Fruit fly (Drosophila melanogaster) whole organism, embryonic: Measurements from ENCODE around the gene Jhbp11.

ENCODE experiments used
- Atf-2 ChIP-seq: fragments of 200-800 bp; sonication (Bioruptor generic); optimal IDR thresholded peaks from 2 replicates; lab custom pipeline; 2016; ENCODE audit warnings: missing biosample characterization, missing genetic modification characterization
- B-H2 ChIP-seq: fragments of 200-800 bp; sonication (Bioruptor generic); optimal IDR thresholded peaks from 2 replicates; lab custom pipeline; 2018; ENCODE audit warnings: missing biosample characterization, mild to moderate bottlenecking, missing genetic modification characterization
- CG10366 ChIP-seq: fragments of 200-800 bp; sonication (Bioruptor generic); IDR thresholded peaks from 2 replicates; pipeline ENCODE4 v1.3.6; 2022; ENCODE audit warnings: missing biosample characterization, missing genetic modification characterization
- CG10462 ChIP-seq: fragments of 200-800 bp; sonication (Bioruptor generic); optimal IDR thresholded peaks from 2 replicates; lab custom pipeline; 2016; ENCODE audit warnings: missing biosample characterization, missing genetic modification characterization
- CG12236 ChIP-seq: fragments of 200-800 bp; sonication (Bioruptor generic); optimal IDR thresholded peaks from 2 replicates; lab custom pipeline; 2016; ENCODE audit warnings: missing biosample characterization, missing genetic modification characterization
- CG12769 ChIP-seq: fragments of 200-800 bp; sonication (Bioruptor generic); optimal IDR thresholded peaks from 2 replicates; lab custom pipeline; 2019; ENCODE audit warnings: missing biosample characterization, mild to moderate bottlenecking, missing genetic modification characterization, moderate library complexity
- CG13123 ChIP-seq: fragments of 200-800 bp; sonication (Bioruptor generic); optimal IDR thresholded peaks from 2 replicates; lab custom pipeline; 2016; ENCODE audit warnings: missing biosample characterization, missing genetic modification characterization
- CG13296 ChIP-seq: fragments of 200-800 bp; sonication (Bioruptor generic); optimal IDR thresholded peaks from 3 replicates; lab custom pipeline; 2018; ENCODE audit warnings: missing biosample characterization, mild to moderate bottlenecking, missing genetic modification characterization
- CG17912 ChIP-seq: fragments of 200-800 bp; sonication (Bioruptor generic); optimal IDR thresholded peaks from 2 replicates; lab custom pipeline; 2018; ENCODE audit warnings: missing biosample characterization, mild to moderate bottlenecking, missing genetic modification characterization
- CG2129 ChIP-seq: fragments of 200-800 bp; sonication (Bioruptor generic); IDR thresholded peaks from 2 replicates; pipeline ENCODE4 v1.3.6; 2022; ENCODE audit warnings: missing biosample characterization, missing genetic modification characterization; ENCODE audit not compliant: partially characterized antibody
- CG30431 ChIP-seq: fragments of 200-800 bp; sonication (Bioruptor generic); optimal IDR thresholded peaks from 2 replicates; lab custom pipeline; 2017; ENCODE audit warnings: missing biosample characterization, missing genetic modification characterization
- CG32767 ChIP-seq: fragments of 200-800 bp; sonication (Bioruptor generic); IDR thresholded peaks from 2 replicates; pipeline ENCODE4 v1.3.6; 2022; ENCODE audit warnings: missing biosample characterization, missing genetic modification characterization
- CG42726 ChIP-seq: fragments of 200-800 bp; sonication (Bioruptor generic); IDR thresholded peaks from 2 replicates; pipeline ENCODE4 v1.3.6; 2022; ENCODE audit warnings: missing biosample characterization, missing genetic modification characterization; ENCODE audit not compliant: partially characterized antibody
- CG4404 ChIP-seq: fragments of 200-800 bp; sonication (Bioruptor generic); IDR thresholded peaks from 2 replicates; pipeline ENCODE4 v1.3.6; 2022; ENCODE audit warnings: missing biosample characterization, missing genetic modification characterization
- CG4730 ChIP-seq: fragments of 200-800 bp; sonication (Bioruptor generic); IDR thresholded peaks from 2 replicates; pipeline ENCODE4 v1.3.6; 2022; ENCODE audit warnings: missing biosample characterization, missing genetic modification characterization
- CG7372 ChIP-seq: fragments of 200-800 bp; sonication (Bioruptor generic); IDR thresholded peaks from 2 replicates; pipeline ENCODE4 v1.3.6; 2022; ENCODE audit warnings: missing biosample characterization, missing genetic modification characterization
- CG8924 ChIP-seq: fragments of 200-800 bp; optimal IDR thresholded peaks from 3 replicates; lab custom pipeline; 2019; ENCODE audit warnings: missing biosample characterization, mild to moderate bottlenecking, missing genetic modification characterization, moderate library complexity
- CG9727 ChIP-seq: fragments of 200-800 bp; sonication (Bioruptor generic); optimal IDR thresholded peaks from 3 replicates; lab custom pipeline; 2017; ENCODE audit warnings: missing biosample characterization, mild to moderate bottlenecking, missing genetic modification characterization
- CG9797 ChIP-seq: fragments of 200-800 bp; sonication (Bioruptor generic); optimal IDR thresholded peaks from 3 replicates; lab custom pipeline; 2018; ENCODE audit warnings: missing biosample characterization, mild to moderate bottlenecking, missing genetic modification characterization
- CoRest ChIP-seq: fragments of 200-800 bp; sonication (Bioruptor generic); optimal IDR thresholded peaks from 3 replicates; lab custom pipeline; 2018; ENCODE audit warnings: missing biosample characterization, mild to moderate bottlenecking, missing genetic modification characterization, moderate library complexity
- D19A ChIP-seq: fragments of 200-800 bp; optimal IDR thresholded peaks from 3 replicates; lab custom pipeline; 2019; ENCODE audit warnings: missing biosample characterization, mild to moderate bottlenecking, missing genetic modification characterization, moderate library complexity
- D19B ChIP-seq: fragments of 200-800 bp; sonication (Bioruptor generic); optimal IDR thresholded peaks from 2 replicates; lab custom pipeline; 2017; ENCODE audit warnings: missing biosample characterization, mild to moderate bottlenecking, missing genetic modification characterization
- Dp ChIP-seq: fragments of 200-800 bp; sonication (Bioruptor generic); optimal IDR thresholded peaks from 2 replicates; lab custom pipeline; 2018; ENCODE audit warnings: missing biosample characterization, mild to moderate bottlenecking, missing genetic modification characterization, moderate library complexity
- E2f1 ChIP-seq: fragments of 200-800 bp; sonication (Bioruptor generic); IDR thresholded peaks from 2 replicates; pipeline ENCODE4 v1.3.6; 2022; ENCODE audit warnings: missing biosample characterization, missing genetic modification characterization
- ERR ChIP-seq: fragments of 200-800 bp; sonication (Bioruptor generic); optimal IDR thresholded peaks from 2 replicates; lab custom pipeline; 2016; ENCODE audit warnings: missing biosample characterization, missing genetic modification characterization
- Ets97D ChIP-seq: fragments of 200-800 bp; sonication (Bioruptor generic); optimal IDR thresholded peaks from 3 replicates; lab custom pipeline; 2016; ENCODE audit warnings: missing biosample characterization, missing genetic modification characterization
- HLHmδ ChIP-seq: fragments of 200-800 bp; sonication (Bioruptor generic); optimal IDR thresholded peaks from 2 replicates; lab custom pipeline; 2018; ENCODE audit warnings: missing biosample characterization, mild to moderate bottlenecking, missing genetic modification characterization, moderate library complexity
- Mes4 ChIP-seq: fragments of 200-800 bp; sonication (Bioruptor generic); optimal IDR thresholded peaks from 2 replicates; lab custom pipeline; 2016; ENCODE audit warnings: missing biosample characterization, missing genetic modification characterization
- NFAT ChIP-seq: fragments of 200-800 bp; sonication (Bioruptor generic); IDR thresholded peaks from 2 replicates; pipeline ENCODE4 v1.3.6; 2022; ENCODE audit warnings: missing biosample characterization, missing genetic modification characterization
- NfI ChIP-seq: fragments of 200-800 bp; sonication (Bioruptor generic); optimal IDR thresholded peaks from 3 replicates; lab custom pipeline; 2018; ENCODE audit warnings: missing biosample characterization, mild to moderate bottlenecking, missing genetic modification characterization, moderate library complexity
- Rfx ChIP-seq: fragments of 200-800 bp; sonication (Bioruptor generic); IDR thresholded peaks from 2 replicates; pipeline ENCODE4 v1.3.6; 2022; ENCODE audit warnings: missing biosample characterization, missing genetic modification characterization
- Sry-β ChIP-seq: fragments of 200-800 bp; sonication (Bioruptor generic); optimal IDR thresholded peaks from 2 replicates; lab custom pipeline; 2018; ENCODE audit warnings: missing biosample characterization, mild to moderate bottlenecking, missing genetic modification characterization, moderate library complexity
- chm ChIP-seq: fragments of 200-800 bp; sonication (Bioruptor generic); IDR thresholded peaks from 2 replicates; pipeline ENCODE4 v1.3.6; 2022; ENCODE audit warnings: missing biosample characterization, missing genetic modification characterization
- cwo ChIP-seq: fragments of 200-800 bp; sonication (Bioruptor generic); optimal IDR thresholded peaks from 3 replicates; lab custom pipeline; 2017; ENCODE audit warnings: missing biosample characterization, missing genetic modification characterization, mild to moderate bottlenecking, moderate library complexity, missing genetic modification reagents
- dmrt99B ChIP-seq: fragments of 200-800 bp; sonication (Bioruptor generic); optimal IDR thresholded peaks from 2 replicates; lab custom pipeline; 2018; ENCODE audit warnings: missing biosample characterization, mild to moderate bottlenecking, missing genetic modification characterization, moderate library complexity
- ewg ChIP-seq: fragments of 200-800 bp; sonication (Bioruptor generic); optimal IDR thresholded peaks from 3 replicates; lab custom pipeline; 2017; ENCODE audit warnings: mild to moderate bottlenecking, missing biosample characterization, missing genetic modification reagents, missing genetic modification characterization
- gcm2 ChIP-seq: fragments of 200-800 bp; sonication (Bioruptor generic); optimal IDR thresholded peaks from 2 replicates; lab custom pipeline; 2016; ENCODE audit warnings: missing biosample characterization, missing genetic modification characterization
- gem ChIP-seq: fragments of 200-800 bp; sonication (Bioruptor generic); optimal IDR thresholded peaks from 2 replicates; lab custom pipeline; 2019; ENCODE audit warnings: missing biosample characterization, mild to moderate bottlenecking, missing genetic modification characterization, moderate library complexity
- kni ChIP-seq: fragments of 200-800 bp; sonication (Bioruptor generic); optimal IDR thresholded peaks from 3 replicates; lab custom pipeline; 2017; ENCODE audit warnings: mild to moderate bottlenecking, missing biosample characterization, missing genetic modification reagents, missing genetic modification characterization
- nau ChIP-seq: fragments of 200-800 bp; sonication (Bioruptor generic); optimal IDR thresholded peaks from 3 replicates; lab custom pipeline; 2017; ENCODE audit warnings: missing biosample characterization, mild to moderate bottlenecking, missing genetic modification characterization, missing genetic modification reagents
- nom ChIP-seq: fragments of 200-800 bp; sonication (Bioruptor generic); optimal IDR thresholded peaks from 2 replicates; lab custom pipeline; 2017; ENCODE audit warnings: missing biosample characterization, missing genetic modification characterization, mild to moderate bottlenecking, moderate library complexity, missing genetic modification reagents
- p53 ChIP-seq: fragments of 200-800 bp; sonication (Bioruptor generic); optimal IDR thresholded peaks from 2 replicates; lab custom pipeline; 2016; ENCODE audit warnings: missing biosample characterization, missing genetic modification characterization
- sc ChIP-seq, 3 experiments: fragments of >200 bp in 2 of 3; fragments of 200-800 bp in 1 of 3; sonication (Bioruptor generic) in 1 of 3; optimal IDR thresholded peaks; 2 replicates in 2 of 3; 3 replicates in 1 of 3; lab custom pipeline; 2017; ENCODE audit warnings: mild to moderate bottlenecking in 1 of 3, missing biosample characterization in 1 of 3, missing genetic modification characterization in 1 of 3, missing genetic modification reagents in 1 of 3
- slou ChIP-seq: fragments of 200-800 bp; sonication (Bioruptor generic); optimal IDR thresholded peaks from 3 replicates; lab custom pipeline; 2016; ENCODE audit warnings: missing biosample characterization, missing genetic modification characterization
- so ChIP-seq: fragments of 200-800 bp; sonication (Bioruptor generic); IDR thresholded peaks from 3 replicates; pipeline ENCODE4 v1.3.6; 2022; ENCODE audit warnings: missing biosample characterization, missing genetic modification characterization
- tgo ChIP-seq: fragments of 200-800 bp; sonication (Bioruptor generic); IDR thresholded peaks from 3 replicates; pipeline ENCODE4 v1.3.6; 2022; ENCODE audit warnings: missing biosample characterization, missing genetic modification characterization
- tna ChIP-seq: fragments of 200-800 bp; sonication (Bioruptor generic); IDR thresholded peaks from 2 replicates; pipeline ENCODE4 v1.3.6; 2022; ENCODE audit warnings: missing biosample characterization, missing genetic modification characterization; ENCODE audit not compliant: partially characterized antibody
- tup ChIP-seq: fragments of 200-800 bp; sonication (Bioruptor generic); optimal IDR thresholded peaks from 2 replicates; lab custom pipeline; 2016; ENCODE audit warnings: missing biosample characterization, mild to moderate bottlenecking, missing genetic modification characterization, moderate library complexity
- wek ChIP-seq: fragments of 200-800 bp; sonication (Bioruptor generic); optimal IDR thresholded peaks from 3 replicates; lab custom pipeline; 2018; ENCODE audit warnings: missing biosample characterization, mild to moderate bottlenecking, missing genetic modification characterization, moderate library complexity

Gene Jhbp11

DNA sequence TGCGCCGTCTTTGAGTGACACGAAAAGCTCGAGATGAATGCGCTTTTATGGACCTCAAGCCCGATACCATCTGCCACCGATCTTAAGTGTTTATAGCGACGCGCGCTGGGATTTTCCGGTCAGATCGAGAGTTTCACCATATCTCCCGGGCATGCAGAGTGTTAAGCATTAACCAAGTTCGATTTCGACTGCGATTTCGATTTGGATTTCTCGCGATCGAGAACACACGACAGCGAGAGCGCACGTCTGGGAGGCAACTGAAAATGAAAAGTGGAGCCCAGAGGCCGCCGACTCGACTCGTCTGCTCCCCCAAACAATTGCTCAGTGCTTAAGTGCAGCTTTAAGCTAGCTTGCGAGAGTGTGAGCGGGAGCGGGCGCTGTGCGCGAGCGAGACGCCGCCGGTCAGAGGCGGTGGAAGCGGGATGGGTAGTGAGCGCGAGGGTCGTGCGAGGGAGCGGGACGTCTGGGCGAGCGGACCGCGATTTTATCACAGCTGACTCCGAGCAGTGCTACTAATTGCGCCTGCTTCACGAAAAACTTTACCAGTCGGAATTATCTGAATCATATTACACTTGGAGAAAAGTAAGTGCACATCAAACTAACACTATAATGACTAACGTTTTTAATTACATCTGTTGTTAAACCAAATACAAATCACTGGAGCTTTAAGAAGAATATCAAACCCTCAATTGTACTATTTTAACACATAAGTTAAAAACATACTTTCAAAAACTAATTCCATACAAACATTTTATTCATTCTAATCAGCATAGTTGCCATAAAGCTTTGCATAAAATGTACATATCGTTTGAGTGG lies 31.0 kb upstream of the Jhbp11 start, which contains the start of gene spz (continued):
- TF ChIP-seq Sry-β (GFP tag; lab: Kevin White, UChicago), result no peak
- TF ChIP-seq CG4730 (GFP tag; lab: Robert Waterston, UW), result no peak
- no peak for TF ChIP-seq slou (GFP tag; lab: Kevin White, UChicago)
- no peak for TF ChIP-seq CG30431 (GFP tag; lab: Kevin White, UChicago)
- TF ChIP-seq kni, result peak; percentile 9
- no peak for TF ChIP-seq CG2129
- TF ChIP-seq CG9727, result no peak
- TF ChIP-seq CG10462 (GFP tag; lab: Kevin White, UChicago), result no peak
- TF ChIP-seq tna (GFP tag; lab: Robert Waterston, UW), result no peak
- no peak for TF ChIP-seq CG4404 (GFP tag; lab: Robert Waterston, UW)
- TF ChIP-seq NFAT (GFP tag; lab: Robert Waterston, UW), result no peak
- TF ChIP-seq B-H2 (GFP tag; lab: Kevin White, UChicago), result no peak
- TF ChIP-seq CG32767 (GFP tag; lab: Robert Waterston, UW), result no peak
- TF ChIP-seq chm (GFP tag; lab: Robert Waterston, UW), result no peak
- TF ChIP-seq E2f1 (GFP tag; lab: Robert Waterston, UW), result no peak
- no peak for TF ChIP-seq CG10366
- no peak for TF ChIP-seq Atf-2
- TF ChIP-seq CG12769 (tag; lab: Kevin White, UChicago), result peak; percentile 79
- TF ChIP-seq dmrt99B (tag; lab: Kevin White, UChicago), result peak; percentile 64
- no peak for TF ChIP-seq CoRest (tag; lab: Kevin White, UChicago)
- TF ChIP-seq Ets97D (GFP tag; lab: Kevin White, UChicago), result no peak
- TF ChIP-seq CG8924, result no peak
- no peak for TF ChIP-seq so (GFP tag; lab: Robert Waterston, UW)
- TF ChIP-seq NfI (GFP tag; lab: Kevin White, UChicago), result peak; percentile 4
- TF ChIP-seq CG13123, result no peak
- no peak for TF ChIP-seq tgo
- TF ChIP-seq p53 (GFP tag; lab: Kevin White, UChicago), result no peak
- no peak for TF ChIP-seq Dp (GFP tag; lab: Kevin White, UChicago)
- TF ChIP-seq gem (tag; lab: Kevin White, UChicago), result peak; percentile 61
- TF ChIP-seq Mes4, result no peak
- no peak for TF ChIP-seq tup (GFP tag; lab: Kevin White, UChicago)
- no peak for TF ChIP-seq CG9797 (GFP tag; lab: Kevin White, UChicago)
- TF ChIP-seq CG7372, result no peak
- no peak for TF ChIP-seq D19B (GFP tag; lab: Kevin White, UChicago)
- TF ChIP-seq sc (optimal IDR thresholded peaks at IDR 0.05; lab: Kevin White, UChicago), result no peak
- TF ChIP-seq sc (GFP tag; optimal IDR thresholded peaks at IDR 0.05; lab: Kevin White, UChicago), result no peak
- no peak for TF ChIP-seq ewg (GFP tag; lab: Kevin White, UChicago)
- no peak for TF ChIP-seq D19A
- no peak for TF ChIP-seq cwo (GFP tag; lab: Kevin White, UChicago)
- no peak for TF ChIP-seq CG17912 (GFP tag; lab: Kevin White, UChicago)
- peak; percentile 2 for TF ChIP-seq nom (GFP tag; lab: Kevin White, UChicago)
- no peak for TF ChIP-seq nau (GFP tag; lab: Kevin White, UChicago)
- TF ChIP-seq gcm2 (GFP tag; lab: Kevin White, UChicago), result no peak
- no peak for TF ChIP-seq HLHmδ (GFP tag; lab: Kevin White, UChicago)
- TF ChIP-seq ERR (GFP tag; lab: Kevin White, UChicago), result no peak
- TF ChIP-seq CG42726, result no peak
- no peak for TF ChIP-seq CG13296
- TF ChIP-seq wek (GFP tag; lab: Kevin White, UChicago), result no peak
- TF ChIP-seq CG12236 (GFP tag; lab: Kevin White, UChicago), result no peak
- TF ChIP-seq Rfx (GFP tag; lab: Robert Waterston, UW), result no peak
